Worm (Caenorhabditis elegans) whole organism, L3 larva: ENCODE data around the gene erfa-3.

Experiments used
- ama-1 ChIP-seq: fragments of 150-350 bp; optimal IDR thresholded peaks from 2 replicates; lab custom pipeline; 2018
- egl-5 ChIP-seq: fragments of 150-350 bp; optimal IDR thresholded peaks from 2 replicates; lab custom pipeline; 2017; ENCODE audit warnings: missing biosample characterization, missing genetic modification reagents, missing genetic modification characterization, inconsistent platforms
- lin-15B ChIP-seq: fragments of 150-350 bp; optimal IDR thresholded peaks from 2 replicates; lab custom pipeline; 2014; ENCODE audit warnings: missing biosample characterization, missing genetic modification characterization
- snpc-4 ChIP-seq: fragments of 150-350 bp; optimal IDR thresholded peaks from 2 replicates; lab custom pipeline; 2014; ENCODE audit warnings: missing biosample characterization, missing genetic modification characterization
- unc-39 ChIP-seq: sonication (generic microtip); optimal IDR thresholded peaks from 4 replicates; lab custom pipeline; 2017; ENCODE audit warnings: missing biosample characterization, missing genetic modification characterization

ce11 chrV:11082475-11082874 lies 30.4 kb downstream of the erfa-3 start:
- TF ChIP-seq ama-1 (lab: Kevin White, UChicago) (peak; percentile 75), unc-39 (tag; lab: Kevin White, UChicago) (no peak), lin-15B (tag; lab: Kevin White, UChicago) (peak; percentile 7), snpc-4 (tag; lab: Kevin White, UChicago) (no peak), egl-5 (tag; lab: Kevin White, UChicago) (no peak)
